Worm (Caenorhabditis elegans) whole organism, L4/young adult: ENCODE measurements around the gene W02B12.12.

Source experiments
- dao-5 ChIP-seq: sonication (generic microtip); optimal IDR thresholded peaks from 2 replicates; lab custom pipeline; 2016; ENCODE audit warnings: missing genotype, missing genetic modification characterization, moderate library complexity, missing compliant biosample characterization
- him-1 ChIP-seq: sonication (generic microtip); optimal IDR thresholded peaks from 2 replicates; lab custom pipeline; 2016; ENCODE audit warnings: missing genotype, missing genetic modification reagents, missing genetic modification characterization, missing compliant biosample characterization

DNA sequence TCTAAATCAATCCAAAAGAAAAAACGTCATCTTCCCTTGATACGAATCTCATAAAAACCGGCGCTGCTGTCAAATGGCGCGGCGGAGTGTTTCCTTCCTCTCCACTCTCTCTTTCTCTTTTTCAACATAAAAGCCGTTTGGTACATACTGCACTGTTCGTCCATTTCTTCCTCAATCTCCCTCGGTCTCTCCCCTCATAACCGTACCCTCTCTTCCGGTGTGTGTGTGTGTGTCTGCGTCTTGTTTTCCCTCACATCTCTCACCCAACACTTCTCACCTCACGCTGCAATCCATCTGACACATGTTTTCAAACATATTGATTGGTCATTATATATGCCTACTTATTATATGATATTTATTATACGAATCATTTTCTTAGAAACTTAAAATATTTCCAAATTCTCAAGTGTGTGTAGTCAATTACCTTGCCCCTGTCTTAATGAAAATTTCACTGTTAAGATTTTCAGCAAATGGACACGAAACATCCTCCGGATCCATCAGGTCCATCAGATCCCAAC, 14.5 kb downstream of the W02B12.12 start, which contains the start of the genes aars-1 and rga-1:
- TF ChIP-seq him-1 (tag; lab: Kevin White, UChicago), result no peak
- TF ChIP-seq dao-5 (tag; lab: Kevin White, UChicago), result no peak
